Fruit fly (Drosophila melanogaster) whole organism, embryonic: ENCODE results near the gene Pex3.

Experiments used
- Abd-B ChIP-seq: fragments of 200-800 bp; sonication (Bioruptor generic); optimal IDR thresholded peaks from 2 replicates; lab custom pipeline; 2018; ENCODE audit warnings: missing biosample characterization, mild to moderate bottlenecking, missing genetic modification characterization, moderate library complexity
- BtbVII ChIP-seq: fragments of 200-800 bp; sonication (Bioruptor generic); optimal IDR thresholded peaks from 3 replicates; lab custom pipeline; 2017; ENCODE audit warnings: missing biosample characterization, mild to moderate bottlenecking, missing genetic modification characterization
- CG10431 ChIP-seq: fragments of 200-800 bp; sonication (Bioruptor generic); optimal IDR thresholded peaks from 3 replicates; lab custom pipeline; 2018; ENCODE audit warnings: missing biosample characterization, mild to moderate bottlenecking, missing genetic modification characterization
- CG12942 ChIP-seq: fragments of 200-800 bp; sonication (Bioruptor generic); optimal IDR thresholded peaks from 3 replicates; lab custom pipeline; 2016; ENCODE audit warnings: missing biosample characterization, missing genetic modification characterization
- CG30431 ChIP-seq: fragments of 200-800 bp; sonication (Bioruptor generic); optimal IDR thresholded peaks from 2 replicates; lab custom pipeline; 2017; ENCODE audit warnings: missing biosample characterization, missing genetic modification characterization
- CG3163 ChIP-seq: fragments of 200-800 bp; sonication (Bioruptor generic); optimal IDR thresholded peaks from 3 replicates; lab custom pipeline; 2016; ENCODE audit warnings: missing biosample characterization, missing genetic modification characterization
- CG3281 ChIP-seq: fragments of 200-800 bp; sonication (Bioruptor generic); optimal IDR thresholded peaks from 3 replicates; lab custom pipeline; 2017; ENCODE audit warnings: missing biosample characterization, mild to moderate bottlenecking, missing genetic modification characterization
- CG34376 ChIP-seq: fragments of 200-800 bp; sonication (Bioruptor generic); optimal IDR thresholded peaks from 2 replicates; lab custom pipeline; 2018; ENCODE audit warnings: missing biosample characterization, mild to moderate bottlenecking, missing genetic modification characterization
- CG3726 ChIP-seq: fragments of 200-800 bp; sonication (Bioruptor generic); IDR thresholded peaks from 3 replicates; pipeline ENCODE4, ENCODE4 v1.3.6; 2022; ENCODE audit warnings: missing biosample characterization, missing genetic modification characterization
- CG4328 ChIP-seq: fragments of 200-800 bp; sonication (Bioruptor generic); optimal IDR thresholded peaks from 3 replicates; lab custom pipeline; 2017; ENCODE audit warnings: missing biosample characterization, missing genetic modification reagents, missing genetic modification characterization
- CG5180 ChIP-seq: fragments of 200-800 bp; sonication (Bioruptor generic); optimal IDR thresholded peaks from 3 replicates; lab custom pipeline; 2017; ENCODE audit warnings: missing biosample characterization, missing genetic modification characterization, mild to moderate bottlenecking, moderate library complexity, missing genetic modification reagents
- CG5245 ChIP-seq: fragments of 200-800 bp; sonication (Bioruptor generic); optimal IDR thresholded peaks from 3 replicates; lab custom pipeline; 2016; ENCODE audit warnings: missing biosample characterization, missing genetic modification characterization
- CG6813 ChIP-seq: fragments of 200-800 bp; sonication (Bioruptor generic); optimal IDR thresholded peaks from 2 replicates; lab custom pipeline; 2017; ENCODE audit warnings: missing biosample characterization, missing genetic modification characterization, mild to moderate bottlenecking, moderate library complexity, missing genetic modification reagents
- CG7372 ChIP-seq: fragments of 200-800 bp; sonication (Bioruptor generic); IDR thresholded peaks from 2 replicates; pipeline ENCODE4 v1.3.6; 2022; ENCODE audit warnings: missing biosample characterization, missing genetic modification characterization
- Chrac-16 ChIP-seq: fragments of 200-800 bp; sonication (Bioruptor generic); optimal IDR thresholded peaks from 3 replicates; lab custom pipeline; 2016; ENCODE audit warnings: missing biosample characterization, missing genetic modification characterization
- Doc2 ChIP-seq: fragments of 200-800 bp; sonication (Bioruptor generic); IDR thresholded peaks from 2 replicates; pipeline ENCODE4 v1.3.6; 2022; ENCODE audit warnings: missing biosample characterization, missing genetic modification characterization
- Ets97D ChIP-seq: fragments of 200-800 bp; sonication (Bioruptor generic); optimal IDR thresholded peaks from 3 replicates; lab custom pipeline; 2016; ENCODE audit warnings: missing biosample characterization, missing genetic modification characterization
- Fer3 ChIP-seq: fragments of 200-800 bp; sonication (Bioruptor generic); optimal IDR thresholded peaks from 2 replicates; lab custom pipeline; 2018; ENCODE audit warnings: missing biosample characterization, mild to moderate bottlenecking, missing genetic modification characterization, moderate library complexity
- Gsc ChIP-seq: fragments of 200-800 bp; sonication (Bioruptor generic); IDR thresholded peaks from 2 replicates; pipeline ENCODE4 v1.3.6; 2022; ENCODE audit warnings: missing biosample characterization, missing genetic modification characterization
- HLH3B ChIP-seq: fragments of 200-800 bp; sonication (Bioruptor generic); IDR thresholded peaks from 2 replicates; pipeline ENCODE4 v1.3.6; 2022; ENCODE audit warnings: missing biosample characterization, missing genetic modification characterization
- Hsf ChIP-seq: fragments of 200-800 bp; sonication (Bioruptor generic); optimal IDR thresholded peaks from 3 replicates; lab custom pipeline; 2016; ENCODE audit warnings: missing biosample characterization, missing genetic modification characterization
- Kr ChIP-seq: fragments of 200-800 bp; sonication (Bioruptor generic); optimal IDR thresholded peaks from 2 replicates; lab custom pipeline; 2017; ENCODE audit warnings: missing biosample characterization, mild to moderate bottlenecking, missing genetic modification characterization
- MTF-1 ChIP-seq: fragments of 200-800 bp; sonication (Bioruptor generic); optimal IDR thresholded peaks from 2 replicates; lab custom pipeline; 2018; ENCODE audit warnings: missing biosample characterization, mild to moderate bottlenecking, missing genetic modification characterization, borderline replicate concordance
- Mad ChIP-seq: fragments of 200-800 bp; sonication (Bioruptor generic); optimal IDR thresholded peaks from 2 replicates; lab custom pipeline; 2016; ENCODE audit warnings: missing biosample characterization, missing genetic modification characterization
- Oli ChIP-seq: fragments of 200-800 bp; sonication (Bioruptor generic); optimal IDR thresholded peaks from 2 replicates; lab custom pipeline; 2018; ENCODE audit warnings: missing biosample characterization, mild to moderate bottlenecking, missing genetic modification characterization, moderate library complexity
- Sry-β ChIP-seq: fragments of 200-800 bp; sonication (Bioruptor generic); optimal IDR thresholded peaks from 2 replicates; lab custom pipeline; 2018; ENCODE audit warnings: missing biosample characterization, mild to moderate bottlenecking, missing genetic modification characterization, moderate library complexity
- Stat92E ChIP-seq, 3 experiments: fragments of >200 bp in 2 of 3; fragments of 200-800 bp in 1 of 3; sonication (Bioruptor generic) in 1 of 3; optimal IDR thresholded peaks; 2 replicates each; lab custom pipeline; 2017 to 2019; ENCODE audit warnings: missing biosample characterization in 3 of 3, missing genetic modification characterization in 3 of 3, mild to moderate bottlenecking in 1 of 3, moderate library complexity in 1 of 3
- Vsx1 ChIP-seq: fragments of 200-800 bp; sonication (Bioruptor generic); optimal IDR thresholded peaks from 2 replicates; lab custom pipeline; 2017; ENCODE audit warnings: missing biosample characterization, mild to moderate bottlenecking, missing genetic modification characterization, missing genetic modification reagents
- az2 ChIP-seq: fragments of 200-800 bp; sonication (Bioruptor generic); optimal IDR thresholded peaks from 3 replicates; lab custom pipeline; 2016; ENCODE audit warnings: missing biosample characterization, missing genetic modification characterization
- bcd ChIP-seq: fragments of 200-800 bp; sonication (Bioruptor generic); optimal IDR thresholded peaks from 2 replicates; lab custom pipeline; 2017; ENCODE audit warnings: missing biosample characterization, mild to moderate bottlenecking, missing genetic modification characterization
- bsh ChIP-seq, 2 experiments: fragments of 200-800 bp; sonication (Bioruptor generic); optimal IDR thresholded peaks; 2 replicates each; lab custom pipeline; 2017 to 2018; ENCODE audit warnings: mild to moderate bottlenecking in 2 of 2, missing biosample characterization in 2 of 2, missing genetic modification characterization in 2 of 2, moderate library complexity in 1 of 2
- chif ChIP-seq, 2 experiments: fragments of 200-800 bp; sonication (Bioruptor generic); optimal IDR thresholded peaks; 3 replicates each; lab custom pipeline; 2016; ENCODE audit warnings: missing biosample characterization in 2 of 2, missing genetic modification characterization in 2 of 2
- crol ChIP-seq: fragments of 200-800 bp; sonication (Bioruptor generic); IDR thresholded peaks from 2 replicates; pipeline ENCODE4 v1.3.6; 2022; ENCODE audit warnings: missing biosample characterization, missing genetic modification characterization
- crp ChIP-seq, 2 experiments: fragments of 200-800 bp; sonication (Bioruptor generic); optimal IDR thresholded peaks; 2 replicates in 1 of 2; 3 replicates in 1 of 2; lab custom pipeline; 2017; ENCODE audit warnings: missing biosample characterization in 2 of 2, missing genetic modification characterization in 2 of 2, mild to moderate bottlenecking in 1 of 2, moderate library complexity in 1 of 2
- ems ChIP-seq: fragments of 200-800 bp; sonication (Bioruptor generic); optimal IDR thresholded peaks from 3 replicates; lab custom pipeline; 2016; ENCODE audit warnings: missing biosample characterization, missing genetic modification characterization
- fd96Cb ChIP-seq: fragments of 200-800 bp; sonication (Bioruptor generic); optimal IDR thresholded peaks from 2 replicates; lab custom pipeline; 2018; ENCODE audit warnings: missing biosample characterization, mild to moderate bottlenecking, missing genetic modification characterization, moderate library complexity
- ftz-f1 ChIP-seq: fragments of 200-800 bp; sonication (Bioruptor generic); optimal IDR thresholded peaks from 2 replicates; lab custom pipeline; 2016; ENCODE audit warnings: missing biosample characterization, missing genetic modification characterization
- hbn ChIP-seq: fragments of 200-800 bp; sonication (Bioruptor generic); IDR thresholded peaks from 2 replicates; pipeline ENCODE4 v1.3.6; 2022; ENCODE audit warnings: missing biosample characterization, missing genetic modification characterization; ENCODE audit not compliant: partially characterized antibody
- mam ChIP-seq: fragments of 200-800 bp; sonication (Bioruptor generic); optimal IDR thresholded peaks from 3 replicates; lab custom pipeline; 2016; ENCODE audit warnings: missing biosample characterization, missing genetic modification characterization
- pnt ChIP-seq: fragments of 200-800 bp; sonication (Bioruptor generic); optimal IDR thresholded peaks from 3 replicates; lab custom pipeline; 2016; ENCODE audit warnings: missing biosample characterization, missing genetic modification characterization
- row ChIP-seq: fragments of 200-800 bp; sonication (Bioruptor generic); IDR thresholded peaks from 3 replicates; pipeline ENCODE4 v1.3.6; 2022; ENCODE audit warnings: missing biosample characterization, missing genetic modification characterization
- slp2 ChIP-seq: fragments of 200-800 bp; sonication (Bioruptor generic); optimal IDR thresholded peaks from 2 replicates; lab custom pipeline; 2016; ENCODE audit warnings: missing biosample characterization, missing genetic modification characterization
- sna ChIP-seq: fragments of 200-800 bp; sonication (Bioruptor generic); IDR thresholded peaks from 2 replicates; pipeline ENCODE4 v1.3.6; 2022; ENCODE audit warnings: missing biosample characterization, missing genetic modification characterization; ENCODE audit not compliant: partially characterized antibody
- ssp ChIP-seq: fragments of 200-800 bp; sonication (Bioruptor generic); IDR thresholded peaks from 2 replicates; pipeline ENCODE4 v1.3.6; 2022; ENCODE audit warnings: missing biosample characterization, missing genetic modification characterization
- sug ChIP-seq: fragments of 200-800 bp; optimal IDR thresholded peaks from 2 replicates; lab custom pipeline; 2019; ENCODE audit warnings: missing biosample characterization, mild to moderate bottlenecking, missing genetic modification characterization, moderate library complexity
- tap ChIP-seq: fragments of 200-800 bp; optimal IDR thresholded peaks from 3 replicates; lab custom pipeline; 2019; ENCODE audit warnings: missing biosample characterization, mild to moderate bottlenecking, missing genetic modification characterization, moderate library complexity
- vvl ChIP-seq: fragments of 200-800 bp; sonication (Bioruptor generic); IDR thresholded peaks from 2 replicates; pipeline ENCODE4 v1.3.6; 2022; ENCODE audit warnings: missing biosample characterization, missing genetic modification characterization
- wor ChIP-seq: fragments of 200-800 bp; sonication (Bioruptor generic); IDR thresholded peaks from 2 replicates; pipeline ENCODE4 v1.3.6; 2022; ENCODE audit warnings: missing biosample characterization, missing genetic modification characterization

Pex3 gene

dm6 chr3L:15142004-15142890 is 1.9 kb upstream of the Pex3 start, which contains the start of gene Pdi (continued):
- TF ChIP-seq fd96Cb (tag; lab: Kevin White, UChicago), result no peak
- TF ChIP-seq CG10431 (GFP tag; lab: Kevin White, UChicago), result no peak
- TF ChIP-seq Hsf (GFP tag; lab: Kevin White, UChicago), result peak; percentile 16
- TF ChIP-seq MTF-1 (GFP tag; lab: Kevin White, UChicago), result peak; percentile 1
- no peak for TF ChIP-seq Doc2 (GFP tag; lab: Robert Waterston, UW)
- peak in 1 of 2 experiments; percentile 18 for TF ChIP-seq crp (GFP tag; optimal IDR thresholded peaks at IDR 0.05; lab: Kevin White, UChicago)
- TF ChIP-seq Sry-β (GFP tag; lab: Kevin White, UChicago), result no peak
- peak; percentile 65 for TF ChIP-seq Ets97D (GFP tag; lab: Kevin White, UChicago)
- TF ChIP-seq sna (GFP tag; lab: Robert Waterston, UW), result no peak
- no peak for TF ChIP-seq CG12942 (GFP tag; lab: Kevin White, UChicago)
- TF ChIP-seq Vsx1 (GFP tag; lab: Kevin White, UChicago), result no peak
- no peak for TF ChIP-seq tap (tag; lab: Kevin White, UChicago)
- TF ChIP-seq Stat92E (GFP tag; optimal IDR thresholded peaks at IDR 0.05; lab: Kevin White, UChicago), result peak in 1 of 3 experiments; percentile 90
- no peak for TF ChIP-seq pnt (GFP tag; lab: Kevin White, UChicago)
- TF ChIP-seq hbn, result peak; percentile 64
- TF ChIP-seq crol (GFP tag; lab: Robert Waterston, UW), result 0 out of 2 replicates have a peak, but pooled peaks have one; percentile 5
- no peak for TF ChIP-seq Chrac-16 (GFP tag; lab: Kevin White, UChicago)
- TF ChIP-seq bcd (GFP tag; lab: Kevin White, UChicago), result peak; percentile 34
- TF ChIP-seq CG3163 (GFP tag; lab: Kevin White, UChicago), result no peak
- no peak for TF ChIP-seq Oli (tag; lab: Kevin White, UChicago)
- peak; percentile 40; the same call in 1 of the 3 replicates for TF ChIP-seq row (GFP tag; lab: Robert Waterston, UW)
- TF ChIP-seq wor (GFP tag; lab: Robert Waterston, UW), result no peak
- peak; percentile 28 for TF ChIP-seq ftz-f1 (GFP tag; lab: Kevin White, UChicago)
- peak in 1 of 2 experiments; percentile 26 for TF ChIP-seq bsh (GFP tag; optimal IDR thresholded peaks at IDR 0.05; lab: Kevin White, UChicago)
- no peak for TF ChIP-seq CG5180 (GFP tag; lab: Kevin White, UChicago)
- TF ChIP-seq chif (GFP tag; optimal IDR thresholded peaks at IDR 0.05; lab: Kevin White, UChicago), result peak in 1 of 2 experiments; percentile 39
- no peak for TF ChIP-seq CG6813 (GFP tag; lab: Kevin White, UChicago)
- TF ChIP-seq Fer3 (tag; lab: Kevin White, UChicago), result peak; percentile 26
- TF ChIP-seq Abd-B (GFP tag; lab: Kevin White, UChicago), result no peak
- peak; percentile 16 for TF ChIP-seq CG5245
- no peak for TF ChIP-seq BtbVII
- no peak for TF ChIP-seq CG7372 (GFP tag; lab: Robert Waterston, UW)
- no peak for TF ChIP-seq az2
- peak; percentile 19 for TF ChIP-seq CG34376
- TF ChIP-seq sug (tag; lab: Kevin White, UChicago), result peak; percentile 50
- no peak for TF ChIP-seq CG4328
- peak; percentile 57 for TF ChIP-seq Mad (GFP tag; lab: Kevin White, UChicago)
- no peak for TF ChIP-seq Kr
- no peak for TF ChIP-seq slp2 (GFP tag; lab: Kevin White, UChicago)
- TF ChIP-seq CG30431, result no peak
- no peak for TF ChIP-seq CG3281 (GFP tag; lab: Kevin White, UChicago)
- no peak for TF ChIP-seq Gsc (GFP tag; lab: Robert Waterston, UW)
- TF ChIP-seq CG3726 (GFP tag; lab: Robert Waterston, UW), result no peak
- TF ChIP-seq vvl, result peak; percentile 76
- TF ChIP-seq HLH3B, result peak; percentile 33; the same call in 1 of the 2 replicates
- peak; percentile 25; the same call in 1 of the 2 replicates for TF ChIP-seq ssp
- no peak for TF ChIP-seq mam
- peak; percentile 35 for TF ChIP-seq ems
